Fruit fly (Drosophila melanogaster) Kc167 (cell line): ENCODE results near the gene Mal-B1.

Source experiments
- Myc ChIP-seq: fragments of >200 bp; optimal IDR thresholded peaks from 2 replicates; lab custom pipeline; 2017; ENCODE audit warnings: missing external identifiers
- h ChIP-seq: fragments of >200 bp; optimal IDR thresholded peaks from 3 replicates; lab custom pipeline; 2018; ENCODE audit warnings: missing external identifiers
- insv ChIP-seq: fragments of >200 bp; optimal IDR thresholded peaks from 3 replicates; lab custom pipeline; 2018; ENCODE audit warnings: missing external identifiers
- psq ChIP-seq: fragments of >200 bp; optimal IDR thresholded peaks from 2 replicates; lab custom pipeline; 2017; ENCODE audit warnings: missing external identifiers
- ttk ChIP-seq: sonication (Bioruptor generic); optimal IDR thresholded peaks from 2 replicates; lab custom pipeline; 2017; ENCODE audit warnings: missing external identifiers

dm6 chr2L:11841538-11841937, 5.5 kb upstream of the Mal-B1 start:
- TF ChIP-seq insv (lab: Kevin White, UChicago) (no peak), h (lab: Kevin White, UChicago) (no peak), ttk (lab: Kevin White, UChicago) (no peak), Myc (lab: Kevin White, UChicago) (no peak), psq (lab: Kevin White, UChicago) (no peak)
